Worm (Caenorhabditis elegans) whole organism, L2 larva: ENCODE measurements around the gene acdh-13.

ENCODE experiments used
- C34F6.9 ChIP-seq: fragments of 150-350 bp; optimal IDR thresholded peaks from 2 replicates; lab custom pipeline; 2014; ENCODE audit warnings: missing biosample characterization, missing genetic modification characterization
- F13H6.1 ChIP-seq: sonication (generic microtip); optimal IDR thresholded peaks from 2 replicates; lab custom pipeline; 2016; ENCODE audit warnings: missing genetic modification characterization, missing compliant biosample characterization
- R02D3.7 ChIP-seq: fragments of 150-350 bp; optimal IDR thresholded peaks from 2 replicates; lab custom pipeline; 2014; ENCODE audit warnings: missing biosample characterization, missing genetic modification characterization
- Y55F3AM.14 ChIP-seq: fragments of 200-800 bp; sonication (Bioruptor generic); optimal IDR thresholded peaks from 2 replicates; lab custom pipeline; 2018; ENCODE audit warnings: mild to moderate bottlenecking, missing genetic modification characterization, missing compliant biosample characterization
- ZK546.5 ChIP-seq: sonication (generic microtip); optimal IDR thresholded peaks from 2 replicates; lab custom pipeline; 2017; ENCODE audit warnings: missing biosample characterization, missing genetic modification characterization
- alr-1 ChIP-seq: fragments of 150-350 bp; optimal IDR thresholded peaks from 2 replicates; lab custom pipeline; 2014; ENCODE audit warnings: missing biosample characterization, missing genetic modification characterization
- aly-2 ChIP-seq: fragments of 150-350 bp; optimal IDR thresholded peaks from 2 replicates; lab custom pipeline; 2014; ENCODE audit warnings: missing biosample characterization, missing genetic modification characterization
- ama-1 ChIP-seq: fragments of 150-350 bp; optimal IDR thresholded peaks from 2 replicates; lab custom pipeline; 2018; ENCODE audit warnings: inconsistent platforms
- blmp-1 ChIP-seq: sonication (generic microtip); optimal IDR thresholded peaks from 2 replicates; lab custom pipeline; 2017; ENCODE audit warnings: missing genetic modification characterization, mild to moderate bottlenecking, missing compliant biosample characterization, antibody characterized with exemption, moderate library complexity; ENCODE audit not compliant: insufficient read depth
- ceh-16 ChIP-seq: fragments of 150-350 bp; optimal IDR thresholded peaks from 2 replicates; lab custom pipeline; 2014; ENCODE audit warnings: missing biosample characterization, missing genetic modification characterization
- ceh-82 ChIP-seq: fragments of 150-350 bp; optimal IDR thresholded peaks from 2 replicates; lab custom pipeline; 2014; ENCODE audit warnings: missing biosample characterization, missing genetic modification characterization
- crh-2 ChIP-seq: sonication (generic microtip); optimal IDR thresholded peaks from 2 replicates; lab custom pipeline; 2017; ENCODE audit warnings: missing biosample characterization, missing genetic modification characterization
- dmd-4 ChIP-seq: sonication (generic microtip); optimal IDR thresholded peaks from 2 replicates; lab custom pipeline; 2017; ENCODE audit warnings: missing biosample characterization, missing genetic modification characterization
- egl-27 ChIP-seq: sonication (generic microtip); optimal IDR thresholded peaks from 3 replicates; lab custom pipeline; 2017; ENCODE audit warnings: missing biosample characterization, missing genetic modification reagents, missing genetic modification characterization
- elt-1 ChIP-seq: fragments of 150-350 bp; optimal IDR thresholded peaks from 2 replicates; lab custom pipeline; 2014; ENCODE audit warnings: missing biosample characterization, missing genetic modification characterization
- elt-3 ChIP-seq: sonication (generic microtip); optimal IDR thresholded peaks from 2 replicates; lab custom pipeline; 2017; ENCODE audit warnings: missing biosample characterization, missing genetic modification characterization
- fos-1 ChIP-seq: fragments of 150-350 bp; optimal IDR thresholded peaks from 2 replicates; lab custom pipeline; 2014; ENCODE audit warnings: missing biosample characterization, missing genetic modification characterization
- gmeb-1 ChIP-seq: fragments of 150-350 bp; optimal IDR thresholded peaks from 2 replicates; lab custom pipeline; 2014; ENCODE audit warnings: missing biosample characterization, missing genetic modification characterization
- lin-11 ChIP-seq: fragments of 150-350 bp; sonication (generic microtip); optimal IDR thresholded peaks from 2 replicates; lab custom pipeline; 2014; ENCODE audit warnings: missing biosample characterization, missing genetic modification characterization, inconsistent platforms, mixed read lengths
- lin-13 ChIP-seq: fragments of 150-350 bp; optimal IDR thresholded peaks from 2 replicates; lab custom pipeline; 2014; ENCODE audit warnings: missing biosample characterization, missing genetic modification reagents, missing genetic modification characterization
- lsy-2 ChIP-seq, 2 experiments: fragments of 150-350 bp in 1 of 2; sonication (generic microtip) in 1 of 2; optimal IDR thresholded peaks; 2 replicates each; lab custom pipeline; 2014 to 2017; ENCODE audit warnings: missing biosample characterization in 2 of 2, missing genetic modification characterization in 2 of 2
- mab-5 ChIP-seq: fragments of 150-350 bp; optimal IDR thresholded peaks from 2 replicates; lab custom pipeline; 2014; ENCODE audit warnings: missing biosample characterization, missing genetic modification characterization
- mbf-1 ChIP-seq: sonication (generic microtip); optimal IDR thresholded peaks from 2 replicates; lab custom pipeline; 2017; ENCODE audit warnings: missing biosample characterization, missing genetic modification characterization
- nhr-10 ChIP-seq: sonication (generic microtip); optimal IDR thresholded peaks from 2 replicates; lab custom pipeline; 2017; ENCODE audit warnings: missing biosample characterization, missing genetic modification characterization
- nhr-11 ChIP-seq: fragments of 150-350 bp; optimal IDR thresholded peaks from 2 replicates; lab custom pipeline; 2014; ENCODE audit warnings: missing biosample characterization, missing genetic modification characterization
- nhr-12 ChIP-seq: fragments of 150-350 bp; optimal IDR thresholded peaks from 2 replicates; lab custom pipeline; 2014; ENCODE audit warnings: missing biosample characterization, missing genetic modification characterization
- nhr-129 ChIP-seq: fragments of 150-350 bp; optimal IDR thresholded peaks from 2 replicates; lab custom pipeline; 2014; ENCODE audit warnings: missing biosample characterization, missing genetic modification characterization
- nhr-21 ChIP-seq: fragments of 150-350 bp; optimal IDR thresholded peaks from 2 replicates; lab custom pipeline; 2014; ENCODE audit warnings: missing biosample characterization, missing genetic modification characterization
- nhr-23 ChIP-seq: fragments of 150-350 bp; optimal IDR thresholded peaks from 2 replicates; lab custom pipeline; 2014; ENCODE audit warnings: missing biosample characterization, missing genetic modification reagents, missing genetic modification characterization
- nhr-237 ChIP-seq: fragments of 150-350 bp; optimal IDR thresholded peaks from 2 replicates; lab custom pipeline; 2014; ENCODE audit warnings: missing biosample characterization, missing genetic modification characterization
- nhr-25 ChIP-seq: fragments of 150-350 bp; sonication (generic microtip); optimal IDR thresholded peaks from 3 replicates; lab custom pipeline; 2014; ENCODE audit warnings: missing biosample characterization, missing genetic modification characterization
- nhr-6 ChIP-seq: fragments of 150-350 bp; optimal IDR thresholded peaks from 2 replicates; lab custom pipeline; 2014; ENCODE audit warnings: missing biosample characterization, missing genetic modification characterization
- nhr-77 ChIP-seq: fragments of 150-350 bp; optimal IDR thresholded peaks from 2 replicates; lab custom pipeline; 2014; ENCODE audit warnings: missing biosample characterization, missing genetic modification characterization
- peb-1 ChIP-seq: fragments of 150-350 bp; optimal IDR thresholded peaks from 2 replicates; lab custom pipeline; 2014; ENCODE audit warnings: missing biosample characterization, missing genetic modification characterization
- skn-1 ChIP-seq: sonication (generic microtip); optimal IDR thresholded peaks from 2 replicates; lab custom pipeline; 2017; ENCODE audit warnings: missing biosample characterization, missing genetic modification characterization
- sma-3 ChIP-seq: sonication (generic microtip); optimal IDR thresholded peaks from 2 replicates; lab custom pipeline; 2016; ENCODE audit warnings: missing genetic modification reagents, missing genetic modification characterization, missing compliant biosample characterization
- sma-9 ChIP-seq, 2 experiments: fragments of 150-350 bp in 1 of 2; sonication (generic microtip) in 1 of 2; optimal IDR thresholded peaks; 2 replicates each; lab custom pipeline; 2014 to 2016; ENCODE audit warnings: missing genetic modification characterization in 2 of 2, mild to moderate bottlenecking in 1 of 2, missing biosample characterization in 1 of 2, missing compliant biosample characterization in 1 of 2, missing genetic modification reagents in 1 of 2, moderate library complexity in 1 of 2
- snpc-4 ChIP-seq: fragments of 150-350 bp; optimal IDR thresholded peaks from 2 replicates; lab custom pipeline; 2014; ENCODE audit warnings: missing biosample characterization, missing genetic modification characterization
- unc-39 ChIP-seq: fragments of 150-350 bp; optimal IDR thresholded peaks from 2 replicates; lab custom pipeline; 2014; ENCODE audit warnings: missing biosample characterization, missing genetic modification characterization
- unc-55 ChIP-seq: fragments of 150-350 bp; sonication (generic microtip); optimal IDR thresholded peaks from 3 replicates; lab custom pipeline; 2014; ENCODE audit warnings: missing biosample characterization, missing genetic modification reagents, missing genetic modification characterization
- unc-62 ChIP-seq: fragments of 150-350 bp; optimal IDR thresholded peaks from 2 replicates; lab custom pipeline; 2014; ENCODE audit warnings: missing biosample characterization, missing genetic modification reagents, missing genetic modification characterization
- zag-1 ChIP-seq: fragments of 150-350 bp; optimal IDR thresholded peaks from 2 replicates; lab custom pipeline; 2014; ENCODE audit warnings: missing biosample characterization, missing genetic modification characterization
- ztf-1 ChIP-seq: fragments of 200-800 bp; sonication (Bioruptor generic); conservative IDR thresholded peaks from 2 replicates; pipeline ENCODE4 v1.3.6; 2022; ENCODE audit warnings: missing genetic modification characterization, missing compliant biosample characterization
- ztf-11 ChIP-seq: sonication (generic microtip); optimal IDR thresholded peaks from 2 replicates; lab custom pipeline; 2017; ENCODE audit warnings: missing biosample characterization, missing genetic modification characterization
- ztf-4 ChIP-seq: fragments of 150-350 bp; optimal IDR thresholded peaks from 2 replicates; lab custom pipeline; 2014; ENCODE audit warnings: missing biosample characterization, missing genetic modification characterization

The acdh-13 gene

DNA sequence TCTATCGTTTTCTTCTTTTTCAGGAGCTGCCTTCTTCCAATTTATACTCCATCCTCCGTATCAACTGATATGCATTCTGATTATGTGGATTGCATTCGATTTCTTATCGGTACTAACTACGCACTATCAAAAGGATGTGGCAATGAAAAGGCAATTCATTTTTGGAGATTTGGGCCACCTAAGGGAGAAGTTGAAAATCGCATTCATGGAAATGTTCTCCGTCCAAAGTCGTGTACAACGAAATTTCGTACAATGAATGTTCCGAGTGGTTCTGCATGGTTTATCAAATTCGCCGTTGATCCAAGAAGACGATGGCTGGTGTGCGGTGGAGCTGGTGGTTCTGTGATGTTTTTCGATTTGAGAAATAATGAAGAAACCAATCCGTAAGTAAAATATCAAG, 14.1 kb upstream of the acdh-13 start, which contains the start of gene C09G4.4:
C09G4.4 (plus strand) TSS at position 301 of the 400 bp plus-strand sequence.
- TF ChIP-seq Y55F3AM.14 (GFP tag; lab: Kevin White, UChicago) (no peak), F13H6.1 (tag; lab: Kevin White, UChicago) (no peak), nhr-10 (tag; lab: Kevin White, UChicago) (no peak), C34F6.9 (tag; lab: Kevin White, UChicago) (no peak), nhr-6 (no peak), ZK546.5 (no peak), lin-11 (tag; lab: Kevin White, UChicago) (no peak), sma-9 (GFP tag; optimal IDR thresholded peaks at IDR 0.05; lab: Kevin White, UChicago) (no peak), sma-9 (tag; optimal IDR thresholded peaks at IDR 0.05; lab: Kevin White, UChicago) (no peak), ceh-16 (tag; lab: Kevin White, UChicago) (no peak), elt-3 (tag; lab: Kevin White, UChicago) (no peak), ztf-4 (no peak), sma-3 (GFP tag; lab: Kevin White, UChicago) (no peak), skn-1 (tag; lab: Kevin White, UChicago) (no peak), peb-1 (tag; lab: Kevin White, UChicago) (no peak), fos-1 (tag; lab: Kevin White, UChicago) (no peak), aly-2 (tag; lab: Kevin White, UChicago) (no peak), nhr-12 (tag; lab: Kevin White, UChicago) (no peak), nhr-237 (no peak), mab-5 (tag; lab: Kevin White, UChicago) (no peak), nhr-25 (tag; lab: Kevin White, UChicago) (no peak)

DNA sequence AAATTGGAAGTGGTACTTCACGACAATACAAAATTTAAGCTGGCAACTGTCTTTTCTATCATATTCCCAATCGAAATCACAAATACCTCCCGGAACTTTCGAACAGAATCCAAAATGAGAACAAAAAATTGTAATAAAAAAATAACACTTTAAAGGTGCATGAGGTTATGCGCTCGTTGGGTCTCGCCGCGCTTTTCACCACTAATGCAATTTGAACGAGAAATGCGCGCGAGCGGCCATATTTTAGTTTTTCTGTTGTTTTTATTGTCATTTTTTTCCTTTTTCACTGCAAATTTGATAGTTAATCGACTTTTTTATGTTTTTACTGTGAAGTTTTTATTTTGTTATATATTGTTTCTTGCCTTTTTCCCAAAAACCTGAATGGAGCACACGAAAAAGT, 12.4 kb upstream of the acdh-13 start, which contains the start of gene mes-6:
mes-6 (plus strand) TSS at position 229 of the 400 bp plus-strand sequence.
- no peak for TF ChIP-seq unc-62 (GFP tag; lab: Kevin White, UChicago)
- TF ChIP-seq ceh-16 (tag; lab: Kevin White, UChicago): no peak
- TF ChIP-seq nhr-12 (tag; lab: Kevin White, UChicago): no peak
- peak; percentile 2 for TF ChIP-seq sma-3 (GFP tag; lab: Kevin White, UChicago)
- no peak for TF ChIP-seq egl-27
- no peak for TF ChIP-seq ama-1 (lab: Kevin White, UChicago)
- peak; percentile 48 for TF ChIP-seq lin-13 (GFP tag; lab: Kevin White, UChicago)
- no peak for TF ChIP-seq elt-3 (tag; lab: Kevin White, UChicago)
- TF ChIP-seq nhr-23: no peak
- TF ChIP-seq alr-1 (tag; lab: Kevin White, UChicago): no peak
- TF ChIP-seq ztf-11 (tag; lab: Kevin White, UChicago): no peak
- TF ChIP-seq sma-9 (GFP tag; optimal IDR thresholded peaks at IDR 0.05; lab: Kevin White, UChicago): no peak
- no peak for TF ChIP-seq sma-9 (tag; optimal IDR thresholded peaks at IDR 0.05; lab: Kevin White, UChicago)
- TF ChIP-seq Y55F3AM.14 (GFP tag; lab: Kevin White, UChicago): no peak
- TF ChIP-seq peb-1 (tag; lab: Kevin White, UChicago): no peak
- no peak for TF ChIP-seq unc-39
- peak; percentile 67 for TF ChIP-seq unc-55 (GFP tag; lab: Kevin White, UChicago)
- TF ChIP-seq ZK546.5: no peak
- no peak for TF ChIP-seq nhr-11
- TF ChIP-seq nhr-25 (tag; lab: Kevin White, UChicago): no peak
- peak; percentile 17 for TF ChIP-seq nhr-129 (tag; lab: Kevin White, UChicago)
- TF ChIP-seq blmp-1 (tag; lab: Kevin White, UChicago): no peak
- TF ChIP-seq mbf-1 (tag; lab: Kevin White, UChicago): no peak
- no peak for TF ChIP-seq dmd-4 (tag; lab: Kevin White, UChicago)
- no peak for TF ChIP-seq F13H6.1 (tag; lab: Kevin White, UChicago)
- TF ChIP-seq aly-2 (tag; lab: Kevin White, UChicago): no peak
- peak; percentile 33 for TF ChIP-seq crh-2 (tag; lab: Kevin White, UChicago)
- TF ChIP-seq gmeb-1 (tag; lab: Kevin White, UChicago): peak; percentile 82
- TF ChIP-seq lin-11 (tag; lab: Kevin White, UChicago): no peak
- no peak for TF ChIP-seq mab-5 (tag; lab: Kevin White, UChicago)
- TF ChIP-seq fos-1 (tag; lab: Kevin White, UChicago): peak; percentile 14
- no peak for TF ChIP-seq ztf-4
- TF ChIP-seq zag-1 (tag; lab: Kevin White, UChicago): no peak
- TF ChIP-seq nhr-21 (tag; lab: Kevin White, UChicago): no peak
- no peak for TF ChIP-seq nhr-77 (tag; lab: Kevin White, UChicago)
- TF ChIP-seq R02D3.7: no peak
- TF ChIP-seq elt-1: no peak
- no peak for TF ChIP-seq nhr-237
- no peak for TF ChIP-seq skn-1 (tag; lab: Kevin White, UChicago)
- TF ChIP-seq ceh-82 (tag; lab: Kevin White, UChicago): no peak
- peak; percentile 17 for TF ChIP-seq snpc-4 (tag; lab: Kevin White, UChicago)
- TF ChIP-seq nhr-10 (tag; lab: Kevin White, UChicago): no peak
- TF ChIP-seq lsy-2 (tag; optimal IDR thresholded peaks at IDR 0.05; lab: Kevin White, UChicago): peak in 1 of 2 experiments; percentile 70
- TF ChIP-seq C34F6.9 (tag; lab: Kevin White, UChicago): peak; percentile 45
- TF ChIP-seq ztf-1 (GFP tag; lab: Robert Waterston, UW): no peak
